Worm (Caenorhabditis elegans) whole organism, late embryonic: ENCODE measurements around the gene F25E5.8.

Experiments
- C08G9.2 ChIP-seq: sonication (generic microtip); optimal IDR thresholded peaks from 2 replicates; lab custom pipeline; 2016; ENCODE audit warnings: mild to moderate bottlenecking, missing genetic modification characterization, moderate library complexity, missing compliant biosample characterization
- K02D7.2 ChIP-seq: sonication (generic microtip); optimal IDR thresholded peaks from 2 replicates; lab custom pipeline; 2017; ENCODE audit warnings: mild to moderate bottlenecking, missing genetic modification characterization, missing compliant biosample characterization
- K09A11.1 ChIP-seq: sonication (generic microtip); optimal IDR thresholded peaks from 2 replicates; lab custom pipeline; 2017; ENCODE audit warnings: antibody characterized with exemption, mild to moderate bottlenecking, missing genetic modification characterization, missing compliant biosample characterization; ENCODE audit not compliant: insufficient read depth
- T23F11.4 ChIP-seq: fragments of 200-800 bp; sonication (Bioruptor generic); optimal IDR thresholded peaks from 2 replicates; lab custom pipeline; 2018; ENCODE audit warnings: mild to moderate bottlenecking, missing genetic modification characterization, missing compliant biosample characterization
- ama-1 ChIP-seq: fragments of 150-350 bp; optimal IDR thresholded peaks from 2 replicates; lab custom pipeline; 2014
- ceh-18 ChIP-seq: sonication (generic microtip); optimal IDR thresholded peaks from 2 replicates; lab custom pipeline; 2016; ENCODE audit warnings: missing genetic modification characterization, missing compliant biosample characterization
- ceh-19 ChIP-seq: fragments of 200-800 bp; sonication (Bioruptor generic); optimal IDR thresholded peaks from 2 replicates; lab custom pipeline; 2018; ENCODE audit warnings: mild to moderate bottlenecking, missing genetic modification characterization, missing compliant biosample characterization
- ceh-2 ChIP-seq: sonication (generic microtip); optimal IDR thresholded peaks from 2 replicates; lab custom pipeline; 2016; ENCODE audit warnings: missing genotype, missing genetic modification characterization, missing compliant biosample characterization
- ceh-45 ChIP-seq: fragments of 200-800 bp; sonication (Bioruptor generic); IDR thresholded peaks from 2 replicates; pipeline ENCODE4 v1.3.6; 2022; ENCODE audit warnings: missing genetic modification reagents, missing genetic modification characterization, missing compliant biosample characterization
- ceh-6 ChIP-seq: fragments of 200-800 bp; sonication (Bioruptor generic); optimal IDR thresholded peaks from 2 replicates; lab custom pipeline; 2018; ENCODE audit warnings: mild to moderate bottlenecking, missing genetic modification characterization, missing compliant biosample characterization
- ceh-9 ChIP-seq: sonication (generic microtip); optimal IDR thresholded peaks from 2 replicates; lab custom pipeline; 2016; ENCODE audit warnings: mild to moderate bottlenecking, missing genetic modification characterization, inconsistent platforms, missing compliant biosample characterization
- che-1 ChIP-seq: sonication (generic microtip); optimal IDR thresholded peaks from 2 replicates; lab custom pipeline; 2016; ENCODE audit warnings: mild to moderate bottlenecking, missing genetic modification characterization, missing compliant biosample characterization
- dmd-4 ChIP-seq: sonication (generic microtip); optimal IDR thresholded peaks from 2 replicates; lab custom pipeline; 2016; ENCODE audit warnings: borderline replicate concordance, missing genetic modification characterization, missing compliant biosample characterization
- dve-1 ChIP-seq: sonication (generic microtip); optimal IDR thresholded peaks from 2 replicates; lab custom pipeline; 2017; ENCODE audit warnings: antibody characterized with exemption, mild to moderate bottlenecking, missing genetic modification characterization, missing compliant biosample characterization
- elt-2 ChIP-seq: sonication (generic microtip); optimal IDR thresholded peaks from 2 replicates; lab custom pipeline; 2016; ENCODE audit warnings: missing genetic modification reagents, missing genetic modification characterization, missing compliant biosample characterization
- elt-4 ChIP-seq: sonication (generic microtip); optimal IDR thresholded peaks from 2 replicates; lab custom pipeline; 2016; ENCODE audit warnings: missing genetic modification characterization, missing compliant biosample characterization
- eyg-1 ChIP-seq: sonication (generic microtip); optimal IDR thresholded peaks from 2 replicates; lab custom pipeline; 2016; ENCODE audit warnings: missing genotype, missing genetic modification characterization, missing compliant biosample characterization
- gmeb-2 ChIP-seq: sonication (generic microtip); optimal IDR thresholded peaks from 2 replicates; lab custom pipeline; 2016; ENCODE audit warnings: missing genetic modification characterization, inconsistent platforms, missing compliant biosample characterization
- hlh-30 ChIP-seq: sonication (generic microtip); optimal IDR thresholded peaks from 2 replicates; lab custom pipeline; 2017; ENCODE audit warnings: antibody characterized with exemption, missing genetic modification characterization, missing compliant biosample characterization; ENCODE audit not compliant: insufficient read depth
- hlh-8 ChIP-seq: sonication (generic microtip); optimal IDR thresholded peaks from 2 replicates; lab custom pipeline; 2016; ENCODE audit warnings: missing genotype, missing genetic modification characterization, missing compliant biosample characterization
- lim-6 ChIP-seq: sonication (generic microtip); optimal IDR thresholded peaks from 2 replicates; lab custom pipeline; 2016; ENCODE audit warnings: missing genetic modification characterization, missing compliant biosample characterization
- nfya-1 ChIP-seq: sonication (generic microtip); optimal IDR thresholded peaks from 2 replicates; lab custom pipeline; 2017; ENCODE audit warnings: missing genetic modification characterization, mild to moderate bottlenecking, missing compliant biosample characterization, antibody characterized with exemption, moderate library complexity
- nhr-11 ChIP-seq: fragments of 150-350 bp; optimal IDR thresholded peaks from 2 replicates; lab custom pipeline; 2014; ENCODE audit warnings: missing biosample characterization, missing genetic modification characterization
- nhr-232 ChIP-seq: sonication (generic microtip); optimal IDR thresholded peaks from 2 replicates; lab custom pipeline; 2016; ENCODE audit warnings: missing genetic modification characterization, missing compliant biosample characterization
- pax-1 ChIP-seq: fragments of 150-350 bp; optimal IDR thresholded peaks from 2 replicates; lab custom pipeline; 2014; ENCODE audit warnings: missing biosample characterization, missing genetic modification characterization
- pha-4 ChIP-seq: fragments of 150-350 bp; optimal IDR thresholded peaks from 2 replicates; lab custom pipeline; 2018; ENCODE audit warnings: missing biosample characterization, missing genetic modification reagents, missing genetic modification characterization
- pros-1 ChIP-seq: fragments of 150-350 bp; optimal IDR thresholded peaks from 2 replicates; lab custom pipeline; 2014; ENCODE audit warnings: missing biosample characterization, missing genetic modification reagents, missing genetic modification characterization
- rnt-1 ChIP-seq: sonication (generic microtip); optimal IDR thresholded peaks from 2 replicates; lab custom pipeline; 2016; ENCODE audit warnings: missing genetic modification characterization, missing compliant biosample characterization
- sdc-2 ChIP-seq: sonication (generic microtip); optimal IDR thresholded peaks from 2 replicates; lab custom pipeline; 2016; ENCODE audit warnings: missing genotype, missing genetic modification characterization, missing compliant biosample characterization
- sox-2 ChIP-seq: fragments of 200-800 bp; sonication (Bioruptor generic); IDR thresholded peaks from 2 replicates; pipeline ENCODE4 v1.3.6; 2022; ENCODE audit warnings: missing genetic modification reagents, missing genetic modification characterization, missing compliant biosample characterization
- tbx-2 ChIP-seq: sonication (generic microtip); optimal IDR thresholded peaks from 2 replicates; lab custom pipeline; 2016; ENCODE audit warnings: missing genetic modification characterization, missing compliant biosample characterization
- unc-55 ChIP-seq: sonication (generic microtip); optimal IDR thresholded peaks from 2 replicates; lab custom pipeline; 2017; ENCODE audit warnings: missing biosample characterization, missing genetic modification reagents, missing genetic modification characterization
- unc-86 ChIP-seq: sonication (generic microtip); optimal IDR thresholded peaks from 2 replicates; lab custom pipeline; 2016; ENCODE audit warnings: missing genetic modification characterization, missing compliant biosample characterization
- zip-5 ChIP-seq: sonication (generic microtip); optimal IDR thresholded peaks from 2 replicates; lab custom pipeline; 2016; ENCODE audit warnings: missing genetic modification characterization, missing compliant biosample characterization
- ztf-16 ChIP-seq: sonication (generic microtip); optimal IDR thresholded peaks from 2 replicates; lab custom pipeline; 2017; ENCODE audit warnings: missing genetic modification characterization, missing compliant biosample characterization

The F25E5.8 gene

ce11 chrV:7409599-7409998, 26.1 kb upstream of the F25E5.8 start, which contains the start of gene R13D7.2:
Gene R13D7.2 (plus strand): TSS chrV:7409899.
- TF ChIP-seq gmeb-2 (tag; lab: Kevin White, UChicago), result no peak
- TF ChIP-seq, all 69 proteins: peak for 0

ce11 chrV:7411695-7412094, 24.0 kb upstream of the F25E5.8 start, which contains the start of gene str-41:
Gene str-41 (plus strand): TSS chrV:7411995.
- TF ChIP-seq K02D7.2 (tag; lab: Kevin White, UChicago) (no peak), C08G9.2 (tag; lab: Kevin White, UChicago) (no peak), ceh-2 (no peak), ceh-6 (GFP tag; lab: Kevin White, UChicago) (no peak), T23F11.4 (GFP tag; lab: Kevin White, UChicago) (no peak)

ce11 chrV:7413107-7413774, 22.5 kb upstream of the F25E5.8 start, which contains the start of gene F18E3.11:
Gene F18E3.11 (plus strand): TSS chrV:7413482.
- no peak for TF ChIP-seq dve-1 (tag; lab: Kevin White, UChicago)
- TF ChIP-seq unc-55 (GFP tag; lab: Kevin White, UChicago), result no peak
- TF ChIP-seq hlh-8 (tag; lab: Kevin White, UChicago), result no peak
- no peak for TF ChIP-seq pax-1
- TF ChIP-seq elt-2 (tag; lab: Kevin White, UChicago), result no peak
- TF ChIP-seq ceh-19 (GFP tag; lab: Kevin White, UChicago), result no peak
- TF ChIP-seq nhr-232 (tag; lab: Kevin White, UChicago), result no peak
- TF ChIP-seq zip-5, result no peak
- no peak for TF ChIP-seq hlh-30 (tag; lab: Kevin White, UChicago)
- no peak for TF ChIP-seq ceh-2
- TF ChIP-seq eyg-1 (tag; lab: Kevin White, UChicago), result no peak
- TF ChIP-seq unc-86, result no peak
- no peak for TF ChIP-seq nfya-1 (tag; lab: Kevin White, UChicago)
- no peak for TF ChIP-seq sox-2 (GFP tag; lab: Robert Waterston, UW)
- no peak for TF ChIP-seq nhr-11

- no peak for TF ChIP-seq sox-2 (GFP tag; lab: Robert Waterston, UW)
- no peak for TF ChIP-seq pros-1
- TF ChIP-seq ceh-18 (tag; lab: Kevin White, UChicago), result no peak
- TF ChIP-seq K02D7.2 (tag; lab: Kevin White, UChicago), result no peak
- no peak for TF ChIP-seq K09A11.1 (tag; lab: Kevin White, UChicago)
Observed at ce11 chrV:7414909-7415308, 20.8 kb upstream of the F25E5.8 start, which contains the start of gene F18E3.12. Gene F18E3.12 (plus strand): TSS chrV:7414985.

ce11 chrV:7415780-7416428, 19.8 kb upstream of the F25E5.8 start, which contains the start of gene F18E3.13:
Gene F18E3.13 (plus strand): TSS chrV:7416164.
- TF ChIP-seq ceh-9 (tag; lab: Kevin White, UChicago) (no peak), gmeb-2 (tag; lab: Kevin White, UChicago) (no peak), hlh-8 (tag; lab: Kevin White, UChicago) (no peak), ceh-6 (GFP tag; lab: Kevin White, UChicago) (no peak), zip-5 (no peak), elt-4 (tag; lab: Kevin White, UChicago) (no peak), nfya-1 (tag; lab: Kevin White, UChicago) (no peak), che-1 (tag; lab: Kevin White, UChicago) (no peak), ceh-45 (GFP tag; lab: Robert Waterston, UW) (no peak), tbx-2 (tag; lab: Kevin White, UChicago) (no peak), T23F11.4 (GFP tag; lab: Kevin White, UChicago) (no peak), K09A11.1 (tag; lab: Kevin White, UChicago) (no peak)

- TF ChIP-seq ceh-9 (tag; lab: Kevin White, UChicago), result no peak
- no peak for TF ChIP-seq lim-6
- TF ChIP-seq ztf-16 (tag; lab: Kevin White, UChicago), result no peak
- no peak for TF ChIP-seq sdc-2 (tag; lab: Kevin White, UChicago)
- no peak for TF ChIP-seq ama-1 (lab: Kevin White, UChicago)
- no peak for TF ChIP-seq rnt-1 (tag; lab: Kevin White, UChicago)
- no peak for TF ChIP-seq pha-4
- no peak for TF ChIP-seq dmd-4 (tag; lab: Kevin White, UChicago)
- TF ChIP-seq pros-1, result no peak
- no peak for TF ChIP-seq tbx-2 (tag; lab: Kevin White, UChicago)
- TF ChIP-seq nhr-11, result no peak
Observed at ce11 chrV:7416569-7416968, 19.2 kb upstream of the F25E5.8 start.
